Fruit fly (Drosophila melanogaster) whole organism, embryonic: ENCODE measurements around the gene CG15404.

Experiments
- CG11085 ChIP-seq: fragments of 200-800 bp; sonication (Bioruptor generic); IDR thresholded peaks from 2 replicates; pipeline ENCODE4 v1.3.6; 2022; ENCODE audit warnings: missing biosample characterization, missing genetic modification characterization
- CG6175 ChIP-seq: fragments of 200-800 bp; sonication (Bioruptor generic); IDR thresholded peaks from 3 replicates; pipeline ENCODE4 v1.3.6; 2022; ENCODE audit warnings: missing biosample characterization, missing genetic modification characterization
- Hr39 ChIP-seq: fragments of >200 bp; optimal IDR thresholded peaks from 2 replicates; lab custom pipeline; 2017
- Scr ChIP-seq: fragments of 200-800 bp; sonication (Bioruptor generic); IDR thresholded peaks from 2 replicates; pipeline ENCODE4 v1.3.6; 2022; ENCODE audit warnings: missing biosample characterization, missing genetic modification characterization; ENCODE audit not compliant: partially characterized antibody
- fd102C ChIP-seq: fragments of 200-800 bp; sonication (Bioruptor generic); optimal IDR thresholded peaks from 2 replicates; lab custom pipeline; 2018; ENCODE audit warnings: missing biosample characterization, mild to moderate bottlenecking, missing genetic modification characterization, moderate library complexity
- zf30C ChIP-seq: fragments of 200-800 bp; sonication (Bioruptor generic); optimal IDR thresholded peaks from 3 replicates; lab custom pipeline; 2018; ENCODE audit warnings: missing biosample characterization, mild to moderate bottlenecking, missing genetic modification characterization

- TF ChIP-seq CG11085 (GFP tag; lab: Robert Waterston, UW) (no peak), zf30C (GFP tag; lab: Kevin White, UChicago) (no peak), Scr (GFP tag; lab: Robert Waterston, UW) (no peak), Hr39 (lab: Kevin White, UChicago) (no peak), CG6175 (GFP tag; lab: Robert Waterston, UW) (no peak), fd102C (GFP tag; lab: Kevin White, UChicago) (no peak)
Observed at dm6 chr2L:3151657-3152056, 22.1 kb upstream of the CG15404 start.
